Worm (Caenorhabditis elegans): ENCODE data around the gene clec-121.

clec-121 gene

DNA sequence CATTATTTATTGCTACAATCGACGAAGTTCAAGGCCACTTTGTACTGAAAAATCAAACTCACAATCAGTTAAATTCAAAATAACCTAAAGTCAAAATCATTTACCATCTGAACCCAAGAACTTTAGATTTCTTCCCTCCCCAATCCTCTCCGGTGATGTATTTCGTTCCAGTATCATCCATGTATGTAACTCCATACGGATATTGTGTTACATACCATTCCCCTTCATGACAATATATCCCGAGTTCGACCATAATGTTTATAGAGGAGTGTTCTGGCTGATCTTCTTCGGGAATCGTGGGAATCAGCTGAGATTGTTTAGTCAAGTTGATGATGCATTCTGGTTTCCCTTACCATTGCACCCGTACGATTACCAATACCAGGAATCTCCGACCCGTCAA is 46.3 kb downstream of the clec-121 start:
- no peak for TF ChIP-seq snpc-4 (tag; optimal IDR thresholded peaks at IDR 0.05)
- no peak for TF ChIP-seq Y55F3AM.14 (GFP tag; optimal IDR thresholded peaks at IDR 0.05)
- TF ChIP-seq nhr-77 (tag; optimal IDR thresholded peaks at IDR 0.05): no peak
- no peak for TF ChIP-seq zag-1 (tag; optimal IDR thresholded peaks at IDR 0.05)
- TF ChIP-seq aly-2 (tag; optimal IDR thresholded peaks at IDR 0.05): no peak
- no peak for TF ChIP-seq mbf-1 (tag; optimal IDR thresholded peaks at IDR 0.05)
- no peak for TF ChIP-seq ceh-16 (tag; optimal IDR thresholded peaks at IDR 0.05)
- no peak for TF ChIP-seq gmeb-1 (tag; optimal IDR thresholded peaks at IDR 0.05)
- TF ChIP-seq ztf-1 (GFP tag; conservative IDR thresholded peaks at IDR 0.05): no peak
- TF ChIP-seq ZK546.5 (tag; optimal IDR thresholded peaks at IDR 0.05): no peak
- no peak for TF ChIP-seq unc-55 (GFP tag; optimal IDR thresholded peaks at IDR 0.05)
- no peak for TF ChIP-seq ztf-11 (tag; optimal IDR thresholded peaks at IDR 0.05)
- no peak for TF ChIP-seq skn-1 (tag; optimal IDR thresholded peaks at IDR 0.05)
- no peak for TF ChIP-seq mab-5 (tag; optimal IDR thresholded peaks at IDR 0.05)
- TF ChIP-seq fos-1 (tag; optimal IDR thresholded peaks at IDR 0.05): no peak
- TF ChIP-seq crh-2 (tag; optimal IDR thresholded peaks at IDR 0.05): no peak
- TF ChIP-seq nhr-129 (tag; optimal IDR thresholded peaks at IDR 0.05): no peak
- no peak for TF ChIP-seq C34F6.9 (tag; optimal IDR thresholded peaks at IDR 0.05)

DNA sequence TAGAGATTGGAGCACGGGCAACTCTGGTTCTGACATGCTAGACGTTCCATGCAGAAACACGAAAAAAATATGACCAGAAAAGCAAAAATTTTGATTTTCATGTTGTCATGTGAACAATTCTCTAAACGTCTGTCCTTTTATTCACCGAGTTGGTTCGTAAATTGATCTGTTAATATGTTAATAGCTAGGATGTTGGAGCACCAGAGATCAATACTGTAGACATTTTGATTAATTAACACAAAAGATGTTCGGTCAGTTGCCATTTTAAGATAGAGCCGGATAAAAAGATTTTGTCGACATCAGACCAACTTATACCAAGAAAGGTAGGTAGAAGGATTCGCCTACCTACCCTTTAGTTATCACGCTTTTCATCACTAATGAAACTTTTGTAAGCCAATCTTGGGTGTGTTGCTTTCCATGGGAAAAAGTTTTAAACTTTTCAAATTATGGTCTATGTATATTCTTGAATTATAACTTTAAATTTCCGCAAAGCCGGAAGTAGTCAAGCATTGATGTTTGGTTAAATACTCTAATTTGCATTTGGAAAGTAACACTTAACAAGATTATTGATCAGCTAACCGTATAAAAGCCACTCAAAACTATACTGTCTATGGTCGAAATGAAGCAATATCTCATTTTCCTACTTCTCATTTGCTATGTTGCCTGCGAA is 47.5 kb downstream of the clec-121 start, which contains the start of the genes T10D4.11 and T10D4.1:
Gene T10D4.11 (minus strand): TSS at position 101 of the 670 bp plus-strand sequence.
Gene T10D4.1 (plus strand): TSS at position 620 of the 670 bp plus-strand sequence.
- TF ChIP-seq ztf-4 (tag; optimal IDR thresholded peaks at IDR 0.05) (no peak), gmeb-1 (tag; optimal IDR thresholded peaks at IDR 0.05) (no peak), lin-39 (tag; optimal IDR thresholded peaks at IDR 0.05) (no peak), ztf-11 (tag; optimal IDR thresholded peaks at IDR 0.05) (no peak), F13H6.1 (tag; optimal IDR thresholded peaks at IDR 0.05) (no peak), lin-11 (tag; optimal IDR thresholded peaks at IDR 0.05) (no peak), mbf-1 (tag; optimal IDR thresholded peaks at IDR 0.05) (no peak), snpc-4 (tag; optimal IDR thresholded peaks at IDR 0.05) (no peak), dmd-4 (tag; optimal IDR thresholded peaks at IDR 0.05) (no peak)

DNA sequence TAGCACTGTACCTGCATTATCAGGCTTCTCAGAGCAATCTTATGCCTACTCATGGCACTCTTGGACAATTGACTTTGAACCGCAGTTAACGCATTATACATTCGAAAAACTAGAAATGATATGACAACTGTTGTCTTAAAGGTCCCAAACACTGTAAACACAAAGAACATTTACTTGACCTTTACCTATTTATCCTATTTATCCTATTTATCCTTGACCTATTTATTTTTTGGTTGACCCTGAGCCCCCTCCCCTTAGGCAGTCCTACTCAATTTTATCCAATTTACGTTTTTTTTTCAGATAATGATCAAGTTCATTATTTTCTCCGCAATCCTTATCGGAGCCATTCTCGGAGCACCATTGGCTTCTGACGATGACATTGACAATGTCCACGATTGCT is 49.5 kb downstream of the clec-121 start, which contains the start of the genes T10D4.14 and T10D4.19:
Gene T10D4.14 (minus strand): TSS at position 101 of the 400 bp plus-strand sequence.
Gene T10D4.19 (plus strand): TSS at position 304 of the 400 bp plus-strand sequence.
- TF ChIP-seq ceh-82 (tag; optimal IDR thresholded peaks at IDR 0.05): no peak

All from whole organism, L2 larva.